Worm (Caenorhabditis elegans) whole organism, young adult: ENCODE results near the gene R05A10.1.

Experiments
- F10E7.11 ChIP-seq: sonication (generic microtip); optimal IDR thresholded peaks from 2 replicates; lab custom pipeline; 2017; ENCODE audit warnings: mild to moderate bottlenecking, missing genetic modification characterization, moderate library complexity, missing compliant biosample characterization
- F22D6.2 ChIP-seq: sonication (generic microtip); optimal IDR thresholded peaks from 2 replicates; lab custom pipeline; 2016; ENCODE audit warnings: mild to moderate bottlenecking, missing genetic modification characterization, missing compliant biosample characterization
- F37B4.10 ChIP-seq: fragments of 200-800 bp; sonication (Bioruptor generic); IDR thresholded peaks from 2 replicates; pipeline ENCODE4 v1.3.6; 2022; ENCODE audit warnings: missing genetic modification characterization, missing compliant biosample characterization
- F39B2.1 ChIP-seq: fragments of 200-800 bp; sonication (Bioruptor generic); IDR thresholded peaks from 2 replicates; pipeline ENCODE4 v1.3.6; 2022; ENCODE audit warnings: missing genetic modification reagents, missing genetic modification characterization, missing compliant biosample characterization
- F49E8.2 ChIP-seq: sonication (generic microtip); optimal IDR thresholded peaks from 3 replicates; lab custom pipeline; 2017; ENCODE audit warnings: missing genetic modification characterization, mild to moderate bottlenecking, missing compliant biosample characterization, antibody characterized with exemption, moderate library complexity; ENCODE audit not compliant: insufficient read depth
- Y95B8A.8 ChIP-seq: fragments of 200-800 bp; sonication (Bioruptor generic); IDR thresholded peaks from 2 replicates; pipeline ENCODE4 v1.3.6; 2022; ENCODE audit warnings: missing genetic modification reagents, missing genetic modification characterization, missing compliant biosample characterization
- ama-1 ChIP-seq, 3 experiments: fragments of 150-350 bp in 1 of 3; sonication (generic microtip) in 2 of 3; optimal IDR thresholded peaks; 2 replicates each; lab custom pipeline; 2014 to 2018; ENCODE audit warnings: missing biosample characterization in 2 of 3, missing genetic modification characterization in 2 of 3, missing genetic modification reagents in 2 of 3
- aptf-2 ChIP-seq: fragments of 200-800 bp; sonication (Bioruptor generic); conservative IDR thresholded peaks from 2 replicates; pipeline ENCODE4 v1.3.6; 2022; ENCODE audit warnings: missing genetic modification reagents, missing genetic modification characterization, missing compliant biosample characterization
- aptf-3 ChIP-seq: fragments of 200-800 bp; sonication (Bioruptor generic); IDR thresholded peaks from 2 replicates; pipeline ENCODE4 v1.3.6; 2022; ENCODE audit warnings: missing genetic modification characterization, missing compliant biosample characterization
- atf-7 ChIP-seq: sonication (generic microtip); optimal IDR thresholded peaks from 2 replicates; lab custom pipeline; 2017; ENCODE audit warnings: mild to moderate bottlenecking, missing genetic modification characterization, missing compliant biosample characterization
- athp-1 ChIP-seq: sonication (generic microtip); optimal IDR thresholded peaks from 2 replicates; lab custom pipeline; 2017; ENCODE audit warnings: mild to moderate bottlenecking, missing genetic modification characterization, missing compliant biosample characterization
- ccch-3 ChIP-seq: fragments of 200-800 bp; sonication (Bioruptor generic); optimal IDR thresholded peaks from 2 replicates; lab custom pipeline; 2018; ENCODE audit warnings: mild to moderate bottlenecking, missing genetic modification characterization, missing compliant biosample characterization
- ceh-58 ChIP-seq: fragments of 200-800 bp; sonication (Bioruptor generic); IDR thresholded peaks from 2 replicates; pipeline ENCODE4 v1.3.6; 2022; ENCODE audit warnings: missing genetic modification characterization, missing compliant biosample characterization
- ceh-79 ChIP-seq: sonication (generic microtip); optimal IDR thresholded peaks from 2 replicates; lab custom pipeline; 2017; ENCODE audit warnings: mild to moderate bottlenecking, missing genetic modification characterization, missing compliant biosample characterization
- ceh-91 ChIP-seq: fragments of 200-800 bp; sonication (Bioruptor generic); IDR thresholded peaks from 2 replicates; pipeline ENCODE4 v1.3.6; 2022; ENCODE audit warnings: missing genetic modification reagents, missing genetic modification characterization, missing compliant biosample characterization
- dox-1 ChIP-seq: fragments of 200-800 bp; sonication (Bioruptor generic); IDR thresholded peaks from 2 replicates; pipeline ENCODE4 v1.3.6; 2022; ENCODE audit warnings: missing genetic modification reagents, missing genetic modification characterization, missing compliant biosample characterization
- dpff-1 ChIP-seq: sonication (generic microtip); optimal IDR thresholded peaks from 2 replicates; lab custom pipeline; 2017; ENCODE audit warnings: mild to moderate bottlenecking, missing genetic modification characterization, missing compliant biosample characterization
- dpl-1 ChIP-seq: fragments of 150-350 bp; optimal IDR thresholded peaks from 2 replicates; lab custom pipeline; 2014; ENCODE audit warnings: missing biosample characterization, missing genetic modification reagents, missing genetic modification characterization
- egl-44 ChIP-seq: fragments of 200-800 bp; sonication (Bioruptor generic); IDR thresholded peaks from 2 replicates; pipeline ENCODE4 v1.3.6; 2022; ENCODE audit warnings: missing genetic modification reagents, missing genetic modification characterization, missing compliant biosample characterization
- egrh-3 ChIP-seq: fragments of 200-800 bp; sonication (Bioruptor generic); IDR thresholded peaks from 2 replicates; pipeline ENCODE4 v1.3.6; 2022; ENCODE audit warnings: missing genetic modification reagents, missing genetic modification characterization, missing compliant biosample characterization
- gei-17 ChIP-seq: fragments of 200-800 bp; sonication (Bioruptor generic); optimal IDR thresholded peaks from 2 replicates; lab custom pipeline; 2018; ENCODE audit warnings: mild to moderate bottlenecking, missing genetic modification characterization, missing compliant biosample characterization
- hlh-26 ChIP-seq: fragments of 200-800 bp; sonication (Bioruptor generic); conservative IDR thresholded peaks from 2 replicates; pipeline ENCODE4 v1.3.6; 2022; ENCODE audit warnings: missing genetic modification reagents, missing genetic modification characterization, missing compliant biosample characterization
- hmg-1.2 ChIP-seq: fragments of 200-800 bp; sonication (Bioruptor generic); IDR thresholded peaks from 2 replicates; pipeline ENCODE4 v1.3.6; 2022; ENCODE audit warnings: missing genetic modification reagents, missing genetic modification characterization, missing compliant biosample characterization
- hmg-20 ChIP-seq: fragments of 200-800 bp; sonication (Bioruptor generic); IDR thresholded peaks from 2 replicates; pipeline ENCODE4 v1.3.6; 2022; ENCODE audit warnings: missing genetic modification reagents, missing genetic modification characterization, missing compliant biosample characterization
- hsf-1 ChIP-seq: fragments of 200-800 bp; sonication (Bioruptor generic); IDR thresholded peaks from 2 replicates; pipeline ENCODE4 v1.3.6; 2022; ENCODE audit warnings: missing genetic modification reagents, missing genetic modification characterization, missing compliant biosample characterization
- lin-35 ChIP-seq, 3 experiments: fragments of 150-350 bp in 2 of 3; sonication (generic microtip) in 1 of 3; optimal IDR thresholded peaks; 2 replicates each; lab custom pipeline; 2014 to 2018; ENCODE audit warnings: missing biosample characterization in 3 of 3, missing genetic modification characterization in 3 of 3, missing genetic modification reagents in 3 of 3
- lin-54 ChIP-seq: fragments of 200-800 bp; sonication (Bioruptor generic); optimal IDR thresholded peaks from 2 replicates; lab custom pipeline; 2018; ENCODE audit warnings: mild to moderate bottlenecking, missing genetic modification characterization, missing compliant biosample characterization
- lsl-1 ChIP-seq: fragments of 200-800 bp; sonication (Bioruptor generic); optimal IDR thresholded peaks from 2 replicates; lab custom pipeline; 2018; ENCODE audit warnings: mild to moderate bottlenecking, missing genetic modification characterization, moderate library complexity, missing compliant biosample characterization
- madf-3 ChIP-seq: fragments of 200-800 bp; sonication (Bioruptor generic); IDR thresholded peaks from 2 replicates; pipeline ENCODE4 v1.3.6; 2022; ENCODE audit warnings: missing genetic modification reagents, missing genetic modification characterization, missing compliant biosample characterization
- madf-8 ChIP-seq: fragments of 200-800 bp; sonication (Bioruptor generic); conservative IDR thresholded peaks from 2 replicates; pipeline ENCODE4 v1.3.6; 2022; ENCODE audit warnings: missing genetic modification reagents, missing genetic modification characterization, missing compliant biosample characterization
- nfya-2 ChIP-seq: fragments of 200-800 bp; sonication (Bioruptor generic); IDR thresholded peaks from 2 replicates; pipeline ENCODE4 v1.3.6; 2022; ENCODE audit warnings: missing genetic modification reagents, missing genetic modification characterization, missing compliant biosample characterization
- nhr-120 ChIP-seq: fragments of 200-800 bp; sonication (Bioruptor generic); IDR thresholded peaks from 2 replicates; pipeline ENCODE4 v1.3.6; 2022; ENCODE audit warnings: missing genetic modification characterization, missing compliant biosample characterization
- nhr-27 ChIP-seq: fragments of 200-800 bp; sonication (Bioruptor generic); optimal IDR thresholded peaks from 2 replicates; lab custom pipeline; 2018; ENCODE audit warnings: mild to moderate bottlenecking, missing genetic modification characterization, moderate library complexity, missing compliant biosample characterization
- nhr-90 ChIP-seq: sonication (generic microtip); optimal IDR thresholded peaks from 2 replicates; lab custom pipeline; 2016; ENCODE audit warnings: missing genotype, mild to moderate bottlenecking, missing genetic modification characterization, missing compliant biosample characterization
- snpc-4 ChIP-seq, 5 experiments: fragments of 150-350 bp in 1 of 5; sonication (generic microtip) in 4 of 5; optimal IDR thresholded peaks; 2 replicates each; lab custom pipeline; 2014 to 2018; ENCODE audit warnings: missing genetic modification characterization in 5 of 5, missing biosample characterization in 3 of 5, antibody characterized with exemption in 2 of 5, mild to moderate bottlenecking in 2 of 5, missing compliant biosample characterization in 2 of 5, missing genotype in 2 of 5, moderate library complexity in 2 of 5, missing genetic modification reagents in 1 of 5
- somi-1 ChIP-seq: fragments of 200-800 bp; sonication (Bioruptor generic); optimal IDR thresholded peaks from 2 replicates; lab custom pipeline; 2018; ENCODE audit warnings: mild to moderate bottlenecking, missing genetic modification characterization, missing compliant biosample characterization
- tlf-1 ChIP-seq: fragments of 200-800 bp; sonication (Bioruptor generic); optimal IDR thresholded peaks from 2 replicates; lab custom pipeline; 2018; ENCODE audit warnings: mild to moderate bottlenecking, missing genetic modification characterization, missing compliant biosample characterization
- zim-3 ChIP-seq: sonication (generic microtip); optimal IDR thresholded peaks from 2 replicates; lab custom pipeline; 2017; ENCODE audit warnings: mild to moderate bottlenecking, missing genetic modification characterization, moderate library complexity, missing compliant biosample characterization
- ztf-18 ChIP-seq: sonication (generic microtip); optimal IDR thresholded peaks from 2 replicates; lab custom pipeline; 2016; ENCODE audit warnings: missing genotype, mild to moderate bottlenecking, missing genetic modification characterization, missing compliant biosample characterization
- ztf-22 ChIP-seq: fragments of 200-800 bp; sonication (Bioruptor generic); optimal IDR thresholded peaks from 2 replicates; lab custom pipeline; 2018; ENCODE audit warnings: mild to moderate bottlenecking, missing genetic modification characterization, moderate library complexity, missing compliant biosample characterization
- ztf-3 ChIP-seq: fragments of 200-800 bp; sonication (Bioruptor generic); optimal IDR thresholded peaks from 2 replicates; lab custom pipeline; 2018; ENCODE audit warnings: mild to moderate bottlenecking, missing genetic modification characterization, missing compliant biosample characterization
- ztf-6 ChIP-seq: fragments of 200-800 bp; sonication (Bioruptor generic); IDR thresholded peaks from 2 replicates; pipeline ENCODE4 v1.3.6; 2022; ENCODE audit warnings: missing genetic modification reagents, missing genetic modification characterization, missing compliant biosample characterization

R05A10.1 gene

DNA sequence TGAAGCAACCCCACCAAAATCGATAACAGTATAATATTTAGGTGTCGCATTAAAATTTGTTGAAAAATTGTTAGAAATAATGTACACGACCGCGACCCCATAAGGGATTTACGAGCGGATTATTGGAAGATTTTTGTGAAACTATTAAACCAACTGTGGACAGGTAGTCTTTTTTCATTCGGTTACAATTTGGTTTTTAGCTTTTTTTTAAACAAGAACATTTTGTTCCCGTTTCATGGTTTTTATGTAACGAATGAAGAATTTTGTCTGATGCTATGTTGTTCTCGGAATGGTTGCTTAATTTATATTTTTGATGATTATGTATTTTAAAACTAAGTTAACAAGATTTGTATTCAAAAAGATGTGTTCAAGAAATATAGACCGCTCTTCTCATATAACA lies 5.8 kb upstream of the R05A10.1 start, which contains the start of gene R05A10.3:
TSS of gene R05A10.3 (minus strand) at position 101 of the 400 bp plus-strand sequence.
- TF ChIP-seq F37B4.10, result no peak
- no peak for TF ChIP-seq hmg-1.2
- TF ChIP-seq ceh-58 (GFP tag; lab: Robert Waterston, UW), result no peak
- no peak for TF ChIP-seq ceh-91 (GFP tag; lab: Robert Waterston, UW)
- TF ChIP-seq lsl-1, result no peak
- no peak for TF ChIP-seq F49E8.2
- TF ChIP-seq lin-54 (GFP tag; lab: Kevin White, UChicago), result no peak
- TF ChIP-seq egrh-3, result no peak
- TF ChIP-seq ama-1 (optimal IDR thresholded peaks at IDR 0.05; lab: Kevin White, UChicago), result no peak
- no peak for TF ChIP-seq ama-1 (GFP tag; optimal IDR thresholded peaks at IDR 0.05; lab: Kevin White, UChicago)
- no peak for TF ChIP-seq dox-1 (GFP tag; lab: Robert Waterston, UW)
- no peak for TF ChIP-seq nfya-2 (GFP tag; lab: Robert Waterston, UW)
- TF ChIP-seq, all 124 proteins: peak for 0

DNA sequence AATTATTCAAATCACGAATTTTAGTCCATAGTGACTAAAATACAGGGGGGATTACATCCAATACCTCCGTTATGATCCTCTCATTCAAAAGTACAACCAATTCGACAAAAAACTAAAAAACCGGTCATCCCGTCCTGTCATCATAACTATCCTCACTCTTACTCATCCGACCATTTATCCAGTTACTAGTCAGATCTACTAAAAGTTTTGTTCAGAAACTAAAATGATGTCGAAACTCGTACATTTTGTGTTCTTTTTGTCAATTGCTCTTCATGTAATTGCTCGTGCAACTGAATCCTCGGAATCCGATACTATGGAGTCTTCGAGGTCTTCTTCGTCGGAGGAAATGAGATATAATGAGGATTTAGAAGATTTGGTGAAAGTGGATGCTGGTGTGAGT lies 5.1 kb upstream of the R05A10.1 start, which contains the start of gene R05A10.2:
TSS of gene R05A10.2 (plus strand) at position 214 of the 400 bp plus-strand sequence.
- TF ChIP-seq dpff-1 (tag; lab: Kevin White, UChicago) (no peak), ztf-3 (GFP tag; lab: Kevin White, UChicago) (no peak), ztf-18 (tag; lab: Kevin White, UChicago) (no peak), hmg-20 (no peak), snpc-4 (GFP tag; optimal IDR thresholded peaks at IDR 0.05; lab: Kevin White, UChicago) (no peak), snpc-4 (tag; optimal IDR thresholded peaks at IDR 0.05; lab: Kevin White, UChicago) (no peak), nhr-90 (tag; lab: Kevin White, UChicago) (no peak), ztf-6 (GFP tag; lab: Robert Waterston, UW) (no peak), F10E7.11 (tag; lab: Kevin White, UChicago) (no peak), nhr-27 (tag; lab: Kevin White, UChicago) (no peak), ceh-58 (GFP tag; lab: Robert Waterston, UW) (no peak), F37B4.10 (no peak)
- TF ChIP-seq, all 124 proteins: peak for 0

DNA sequence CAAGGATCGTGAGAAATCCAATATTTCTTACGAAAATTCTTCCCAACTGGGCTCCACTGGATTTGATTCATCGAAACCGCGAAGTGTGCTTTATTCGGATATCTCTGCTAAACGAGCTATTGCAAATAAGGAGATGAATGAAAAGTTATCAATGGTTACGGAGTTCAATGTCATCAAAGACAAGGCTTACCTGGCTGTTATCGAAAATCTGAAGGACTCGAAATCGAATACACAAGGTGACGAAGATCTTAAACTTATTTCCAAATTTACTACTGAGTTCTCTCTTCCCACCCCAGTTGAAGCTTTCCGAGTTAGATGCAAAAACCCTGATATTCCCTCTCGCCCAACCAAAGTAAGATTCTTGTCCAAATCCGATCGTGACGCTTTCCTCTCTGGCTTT lies 4.1 kb downstream of the R05A10.1 start:
- no peak for TF ChIP-seq atf-7 (tag; lab: Kevin White, UChicago)
- no peak for TF ChIP-seq egrh-3

DNA sequence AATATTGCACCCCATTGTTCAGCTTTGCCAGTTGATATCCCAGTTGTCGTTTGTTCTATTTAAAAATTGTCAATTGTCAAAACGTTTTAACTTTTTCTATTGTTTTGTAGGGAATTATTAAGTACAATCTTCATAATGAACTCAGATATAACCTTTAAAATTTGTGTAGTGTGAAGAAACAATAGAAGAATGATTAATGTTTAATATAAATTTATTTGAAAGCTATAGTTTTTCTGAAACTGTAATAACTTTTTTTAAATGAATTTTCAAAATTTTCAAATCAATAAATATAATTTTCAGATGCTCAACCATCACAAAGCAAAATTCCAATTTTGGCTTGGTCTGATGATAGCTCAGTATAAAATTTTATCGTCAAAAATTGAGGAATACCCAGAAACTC lies 9.7 kb downstream of the R05A10.1 start, which contains the start of gene K01G12.22:
TSS of gene K01G12.22 (plus strand) at position 301 of the 400 bp plus-strand sequence.
- TF ChIP-seq ccch-3 (GFP tag; lab: Kevin White, UChicago) (no peak), F37B4.10 (no peak), nhr-120 (no peak), aptf-2 (GFP tag; lab: Robert Waterston, UW) (no peak), madf-3 (GFP tag; lab: Robert Waterston, UW) (no peak), Y95B8A.8 (no peak), dox-1 (GFP tag; lab: Robert Waterston, UW) (no peak), hlh-26 (GFP tag; lab: Robert Waterston, UW) (no peak), lin-35 (GFP tag; optimal IDR thresholded peaks at IDR 0.05; lab: Kevin White, UChicago) (no peak), gei-17 (no peak)

DNA sequence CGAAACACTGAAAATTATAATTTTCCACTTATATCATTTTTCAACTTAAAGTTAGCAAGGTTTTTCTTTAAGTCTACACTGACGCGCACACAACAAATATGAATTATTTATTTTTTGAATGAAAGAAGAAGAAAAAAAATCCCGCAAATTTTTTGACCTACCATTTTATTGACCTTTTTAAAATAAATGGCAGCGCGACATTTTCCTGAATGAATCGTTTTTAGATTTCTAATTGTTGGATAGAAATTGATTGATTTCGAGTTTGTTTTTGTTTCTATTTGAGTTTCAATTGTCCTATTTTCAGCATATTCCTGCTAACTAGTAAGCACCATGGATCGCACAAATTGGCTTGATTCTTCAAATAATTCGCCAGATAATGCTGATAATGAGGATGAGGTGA lies 11.0 kb downstream of the R05A10.1 start, which contains the start of gene K01G12.3:
TSS of gene K01G12.3 (plus strand) at position 301 of the 400 bp plus-strand sequence.
- no peak for TF ChIP-seq F22D6.2 (tag; lab: Kevin White, UChicago)
- TF ChIP-seq ceh-79 (tag; lab: Kevin White, UChicago), result no peak
- TF ChIP-seq athp-1 (tag; lab: Kevin White, UChicago), result no peak
- TF ChIP-seq F39B2.1 (GFP tag; lab: Robert Waterston, UW), result no peak
- no peak for TF ChIP-seq aptf-3
- no peak for TF ChIP-seq egl-44 (GFP tag; lab: Robert Waterston, UW)
- no peak for TF ChIP-seq hsf-1 (GFP tag; lab: Robert Waterston, UW)
- no peak for TF ChIP-seq dpl-1 (GFP tag; lab: Kevin White, UChicago)
- no peak for TF ChIP-seq nhr-27 (tag; lab: Kevin White, UChicago)
- TF ChIP-seq ztf-6 (GFP tag; lab: Robert Waterston, UW), result no peak
- TF ChIP-seq ztf-22, result no peak
- no peak for TF ChIP-seq tlf-1 (GFP tag; lab: Kevin White, UChicago)
- no peak for TF ChIP-seq madf-8
- TF ChIP-seq aptf-2 (GFP tag; lab: Robert Waterston, UW), result no peak
- no peak for TF ChIP-seq zim-3 (tag; lab: Kevin White, UChicago)
- no peak for TF ChIP-seq F10E7.11 (tag; lab: Kevin White, UChicago)
- no peak for TF ChIP-seq nhr-120
- TF ChIP-seq somi-1 (GFP tag; lab: Kevin White, UChicago), result no peak
